Fruit fly (Drosophila melanogaster): ENCODE results near the gene Fbp1.

DNA sequence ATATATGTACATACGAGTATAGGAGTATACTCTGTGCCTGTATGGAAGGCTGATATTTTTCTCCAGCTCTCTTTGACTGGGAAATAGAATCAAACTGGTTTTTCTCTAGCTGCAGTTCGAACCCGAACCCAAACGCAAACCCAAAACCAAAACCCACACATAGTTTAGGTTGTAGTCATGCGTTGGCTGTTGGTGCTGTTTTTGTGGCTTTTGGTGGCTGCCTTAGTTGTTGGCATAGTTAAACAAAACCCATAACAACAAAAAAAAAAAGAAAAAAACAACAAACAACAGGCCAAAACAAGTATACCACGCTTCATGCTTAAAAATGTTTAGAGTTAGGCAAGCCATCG, 33.8 kb downstream of the Fbp1 start:
- TF ChIP-seq EcR (GFP tag; optimal IDR thresholded peaks at IDR 0.05) = no peak
- TF ChIP-seq Snoo (tag; optimal IDR thresholded peaks at IDR 0.05) = no peak
- TF ChIP-seq CG8301 (tag; optimal IDR thresholded peaks at IDR 0.05) = no peak
- no peak for TF ChIP-seq CG14655 (GFP tag; optimal IDR thresholded peaks at IDR 0.05)

Measured in whole organism, pupa.